Fruit fly (Drosophila melanogaster) whole organism, embryonic: ENCODE results near the gene ebd1.
A peak's percentile ranks its signal among the peaks of the same experiment; 100 is the strongest.

Experiments
- B-H2 ChIP-seq: fragments of 200-800 bp; sonication (Bioruptor generic); optimal IDR thresholded peaks from 2 replicates; lab custom pipeline; 2018; ENCODE audit warnings: missing biosample characterization, mild to moderate bottlenecking, missing genetic modification characterization
- CG10274 ChIP-seq: fragments of 200-800 bp; sonication (Bioruptor generic); optimal IDR thresholded peaks from 3 replicates; lab custom pipeline; 2017; ENCODE audit warnings: missing biosample characterization, mild to moderate bottlenecking, missing genetic modification characterization
- CG11504 ChIP-seq: fragments of 200-800 bp; sonication (Bioruptor generic); optimal IDR thresholded peaks from 3 replicates; lab custom pipeline; 2019; ENCODE audit warnings: missing biosample characterization, mild to moderate bottlenecking, missing genetic modification characterization, moderate library complexity
- CG13287 ChIP-seq: fragments of 200-800 bp; sonication (Bioruptor generic); IDR thresholded peaks from 2 replicates; pipeline ENCODE4 v1.3.6; 2022; ENCODE audit warnings: missing biosample characterization, missing genetic modification characterization; ENCODE audit not compliant: partially characterized antibody
- CG13894 ChIP-seq: fragments of 200-800 bp; sonication (Bioruptor generic); optimal IDR thresholded peaks from 3 replicates; lab custom pipeline; 2018; ENCODE audit warnings: missing biosample characterization, mild to moderate bottlenecking, missing genetic modification characterization, moderate library complexity
- CG14050 ChIP-seq: fragments of 200-800 bp; sonication (Bioruptor generic); IDR thresholded peaks from 3 replicates; pipeline ENCODE4 v1.3.6; 2022; ENCODE audit warnings: missing biosample characterization, missing genetic modification characterization
- CG15269 ChIP-seq: fragments of 200-800 bp; sonication (Bioruptor generic); optimal IDR thresholded peaks from 2 replicates; lab custom pipeline; 2018; ENCODE audit warnings: missing biosample characterization, mild to moderate bottlenecking, missing genetic modification characterization, moderate library complexity
- CG15601 ChIP-seq: fragments of 200-800 bp; sonication (Bioruptor generic); optimal IDR thresholded peaks from 3 replicates; lab custom pipeline; 2019; ENCODE audit warnings: missing biosample characterization, mild to moderate bottlenecking, missing genetic modification characterization, moderate library complexity
- CG1602 ChIP-seq: fragments of 200-800 bp; sonication (Bioruptor generic); optimal IDR thresholded peaks from 3 replicates; lab custom pipeline; 2016; ENCODE audit warnings: missing biosample characterization, missing genetic modification characterization
- CG17186 ChIP-seq: fragments of 200-800 bp; sonication (Bioruptor generic); optimal IDR thresholded peaks from 3 replicates; lab custom pipeline; 2017; ENCODE audit warnings: missing biosample characterization, missing genetic modification reagents, missing genetic modification characterization
- CG17361 ChIP-seq: fragments of 200-800 bp; sonication (Bioruptor generic); IDR thresholded peaks from 3 replicates; pipeline ENCODE4 v1.3.6; 2022; ENCODE audit warnings: missing biosample characterization, missing genetic modification characterization
- CG18476 ChIP-seq: fragments of 200-800 bp; sonication (Bioruptor generic); optimal IDR thresholded peaks from 2 replicates; lab custom pipeline; 2016; ENCODE audit warnings: missing biosample characterization, mild to moderate bottlenecking, missing genetic modification characterization
- CG18599 ChIP-seq: fragments of 200-800 bp; sonication (Bioruptor generic); optimal IDR thresholded peaks from 3 replicates; lab custom pipeline; 2017; ENCODE audit warnings: missing biosample characterization, missing genetic modification characterization, mild to moderate bottlenecking, moderate library complexity, missing genetic modification reagents
- CG3163 ChIP-seq: fragments of 200-800 bp; sonication (Bioruptor generic); optimal IDR thresholded peaks from 3 replicates; lab custom pipeline; 2016; ENCODE audit warnings: missing biosample characterization, missing genetic modification characterization
- CG4404 ChIP-seq: fragments of 200-800 bp; sonication (Bioruptor generic); IDR thresholded peaks from 2 replicates; pipeline ENCODE4 v1.3.6; 2022; ENCODE audit warnings: missing biosample characterization, missing genetic modification characterization
- CG5245 ChIP-seq: fragments of 200-800 bp; sonication (Bioruptor generic); optimal IDR thresholded peaks from 3 replicates; lab custom pipeline; 2016; ENCODE audit warnings: missing biosample characterization, missing genetic modification characterization
- CG6272 ChIP-seq: fragments of 200-800 bp; sonication (Bioruptor generic); IDR thresholded peaks from 2 replicates; pipeline ENCODE4 v1.3.6; 2022; ENCODE audit warnings: missing biosample characterization, missing genetic modification characterization
- CG6791 ChIP-seq: fragments of 200-800 bp; sonication (Bioruptor generic); IDR thresholded peaks from 3 replicates; pipeline ENCODE4 v1.3.6; 2022; ENCODE audit warnings: missing biosample characterization, missing genetic modification characterization; ENCODE audit not compliant: partially characterized antibody
- CG8089 ChIP-seq: fragments of 200-800 bp; sonication (Bioruptor generic); optimal IDR thresholded peaks from 3 replicates; lab custom pipeline; 2016; ENCODE audit warnings: missing biosample characterization, missing genetic modification characterization
- CTCF ChIP-seq: fragments of 200-800 bp; sonication (Bioruptor generic); optimal IDR thresholded peaks from 2 replicates; lab custom pipeline; 2017; ENCODE audit warnings: missing biosample characterization, mild to moderate bottlenecking, missing genetic modification characterization, moderate library complexity
- Camta ChIP-seq: fragments of 200-800 bp; sonication (Bioruptor generic); optimal IDR thresholded peaks from 2 replicates; lab custom pipeline; 2016; ENCODE audit warnings: missing biosample characterization, missing genetic modification characterization
- CkIIα-i1 ChIP-seq: fragments of 200-800 bp; sonication (Bioruptor generic); IDR thresholded peaks from 2 replicates; pipeline ENCODE4 v1.3.6; 2022; ENCODE audit warnings: missing biosample characterization, missing genetic modification characterization
- CrebB ChIP-seq: fragments of 200-800 bp; sonication (Bioruptor generic); optimal IDR thresholded peaks from 3 replicates; lab custom pipeline; 2018; ENCODE audit warnings: missing biosample characterization, mild to moderate bottlenecking, missing genetic modification characterization
- Dip2 ChIP-seq: fragments of 200-800 bp; sonication (Bioruptor generic); IDR thresholded peaks from 2 replicates; pipeline ENCODE4 v1.3.6; 2022; ENCODE audit warnings: missing biosample characterization, missing genetic modification characterization
- E2f1 ChIP-seq: fragments of 200-800 bp; sonication (Bioruptor generic); IDR thresholded peaks from 2 replicates; pipeline ENCODE4 v1.3.6; 2022; ENCODE audit warnings: missing biosample characterization, missing genetic modification characterization
- ERR ChIP-seq: fragments of 200-800 bp; sonication (Bioruptor generic); optimal IDR thresholded peaks from 2 replicates; lab custom pipeline; 2016; ENCODE audit warnings: missing biosample characterization, missing genetic modification characterization
- Gsc ChIP-seq: fragments of 200-800 bp; sonication (Bioruptor generic); IDR thresholded peaks from 2 replicates; pipeline ENCODE4 v1.3.6; 2022; ENCODE audit warnings: missing biosample characterization, missing genetic modification characterization
- Hsf ChIP-seq: fragments of 200-800 bp; sonication (Bioruptor generic); optimal IDR thresholded peaks from 3 replicates; lab custom pipeline; 2016; ENCODE audit warnings: missing biosample characterization, missing genetic modification characterization
- MTF-1 ChIP-seq: fragments of 200-800 bp; sonication (Bioruptor generic); optimal IDR thresholded peaks from 2 replicates; lab custom pipeline; 2018; ENCODE audit warnings: missing biosample characterization, mild to moderate bottlenecking, missing genetic modification characterization, borderline replicate concordance
- Myb ChIP-seq: fragments of 200-800 bp; sonication (Bioruptor generic); optimal IDR thresholded peaks from 2 replicates; lab custom pipeline; 2016; ENCODE audit warnings: missing biosample characterization, missing genetic modification characterization
- Nf-YA ChIP-seq: fragments of 200-800 bp; sonication (Bioruptor generic); IDR thresholded peaks from 2 replicates; pipeline ENCODE4 v1.3.6; 2022; ENCODE audit warnings: missing biosample characterization, missing genetic modification characterization
- Sox102F ChIP-seq: fragments of 200-800 bp; sonication (Bioruptor generic); optimal IDR thresholded peaks from 2 replicates; lab custom pipeline; 2018; ENCODE audit warnings: missing biosample characterization, mild to moderate bottlenecking, missing genetic modification characterization, moderate library complexity
- Taf1 ChIP-seq: fragments of 200-800 bp; sonication (Bioruptor generic); IDR thresholded peaks from 2 replicates; pipeline ENCODE4 v1.3.6; 2022; ENCODE audit warnings: missing biosample characterization, missing genetic modification characterization
- amos ChIP-seq: fragments of 200-800 bp; sonication (Bioruptor generic); IDR thresholded peaks from 2 replicates; pipeline ENCODE4 v1.3.6; 2022; ENCODE audit warnings: missing biosample characterization, missing genetic modification characterization; ENCODE audit not compliant: partially characterized antibody
- ara ChIP-seq: fragments of 200-800 bp; sonication (Bioruptor generic); IDR thresholded peaks from 2 replicates; pipeline ENCODE4 v1.3.6; 2022; ENCODE audit warnings: missing biosample characterization, missing genetic modification characterization
- bowl ChIP-seq: fragments of 200-800 bp; sonication (Bioruptor generic); IDR thresholded peaks from 2 replicates; pipeline ENCODE4 v1.3.6; 2022; ENCODE audit warnings: missing biosample characterization, missing genetic modification characterization
- dysf ChIP-seq: fragments of 200-800 bp; sonication (Bioruptor generic); IDR thresholded peaks from 3 replicates; pipeline ENCODE4 v1.3.6; 2022; ENCODE audit warnings: missing biosample characterization, missing genetic modification characterization
- gsb ChIP-seq: fragments of 200-800 bp; sonication (Bioruptor generic); IDR thresholded peaks from 2 replicates; pipeline ENCODE4 v1.3.6; 2022; ENCODE audit warnings: missing biosample characterization, missing genetic modification characterization
- ind ChIP-seq: fragments of 200-800 bp; sonication (Bioruptor generic); optimal IDR thresholded peaks from 3 replicates; lab custom pipeline; 2016; ENCODE audit warnings: missing biosample characterization, missing genetic modification characterization
- jing ChIP-seq: fragments of 200-800 bp; sonication (Bioruptor generic); optimal IDR thresholded peaks from 2 replicates; lab custom pipeline; 2018; ENCODE audit warnings: missing biosample characterization, mild to moderate bottlenecking, missing genetic modification characterization
- klu ChIP-seq: fragments of 200-800 bp; sonication (Bioruptor generic); IDR thresholded peaks from 2 replicates; pipeline ENCODE4 v1.3.6; 2022; ENCODE audit warnings: missing biosample characterization, missing genetic modification characterization
- peb ChIP-seq: fragments of 200-800 bp; sonication (Bioruptor generic); IDR thresholded peaks from 2 replicates; pipeline ENCODE4 v1.3.6; 2022; ENCODE audit warnings: missing biosample characterization, missing genetic modification characterization
- pho ChIP-seq: fragments of 200-800 bp; sonication (Bioruptor generic); optimal IDR thresholded peaks from 2 replicates; lab custom pipeline; 2016; ENCODE audit warnings: missing biosample characterization, missing genetic modification characterization
- psq ChIP-seq: fragments of 200-800 bp; sonication (Bioruptor generic); optimal IDR thresholded peaks from 2 replicates; lab custom pipeline; 2017; ENCODE audit warnings: missing biosample characterization, missing genetic modification characterization
- rib ChIP-seq: fragments of 200-800 bp; sonication (Bioruptor generic); IDR thresholded peaks from 2 replicates; pipeline ENCODE4 v1.3.6; 2022; ENCODE audit warnings: missing biosample characterization, missing genetic modification characterization
- sens-2 ChIP-seq: fragments of 200-800 bp; sonication (Bioruptor generic); IDR thresholded peaks from 2 replicates; pipeline ENCODE4 v1.3.6; 2022; ENCODE audit warnings: missing biosample characterization, missing genetic modification characterization
- slbo ChIP-seq: fragments of 200-800 bp; sonication (Bioruptor generic); IDR thresholded peaks from 2 replicates; pipeline ENCODE4 v1.3.6; 2022; ENCODE audit warnings: missing biosample characterization, missing genetic modification characterization
- so ChIP-seq: fragments of 200-800 bp; sonication (Bioruptor generic); IDR thresholded peaks from 3 replicates; pipeline ENCODE4 v1.3.6; 2022; ENCODE audit warnings: missing biosample characterization, missing genetic modification characterization
- unpg ChIP-seq: fragments of 200-800 bp; sonication (Bioruptor generic); optimal IDR thresholded peaks from 3 replicates; lab custom pipeline; 2018; ENCODE audit warnings: missing biosample characterization, mild to moderate bottlenecking, missing genetic modification characterization, moderate library complexity
- wdn ChIP-seq: fragments of 200-800 bp; sonication (Bioruptor generic); IDR thresholded peaks from 2 replicates; pipeline ENCODE4 v1.3.6; 2022; ENCODE audit warnings: missing biosample characterization, missing genetic modification characterization
- yki ChIP-seq: fragments of >200 bp; optimal IDR thresholded peaks from 3 replicates; lab custom pipeline; 2018

ebd1 gene

DNA sequence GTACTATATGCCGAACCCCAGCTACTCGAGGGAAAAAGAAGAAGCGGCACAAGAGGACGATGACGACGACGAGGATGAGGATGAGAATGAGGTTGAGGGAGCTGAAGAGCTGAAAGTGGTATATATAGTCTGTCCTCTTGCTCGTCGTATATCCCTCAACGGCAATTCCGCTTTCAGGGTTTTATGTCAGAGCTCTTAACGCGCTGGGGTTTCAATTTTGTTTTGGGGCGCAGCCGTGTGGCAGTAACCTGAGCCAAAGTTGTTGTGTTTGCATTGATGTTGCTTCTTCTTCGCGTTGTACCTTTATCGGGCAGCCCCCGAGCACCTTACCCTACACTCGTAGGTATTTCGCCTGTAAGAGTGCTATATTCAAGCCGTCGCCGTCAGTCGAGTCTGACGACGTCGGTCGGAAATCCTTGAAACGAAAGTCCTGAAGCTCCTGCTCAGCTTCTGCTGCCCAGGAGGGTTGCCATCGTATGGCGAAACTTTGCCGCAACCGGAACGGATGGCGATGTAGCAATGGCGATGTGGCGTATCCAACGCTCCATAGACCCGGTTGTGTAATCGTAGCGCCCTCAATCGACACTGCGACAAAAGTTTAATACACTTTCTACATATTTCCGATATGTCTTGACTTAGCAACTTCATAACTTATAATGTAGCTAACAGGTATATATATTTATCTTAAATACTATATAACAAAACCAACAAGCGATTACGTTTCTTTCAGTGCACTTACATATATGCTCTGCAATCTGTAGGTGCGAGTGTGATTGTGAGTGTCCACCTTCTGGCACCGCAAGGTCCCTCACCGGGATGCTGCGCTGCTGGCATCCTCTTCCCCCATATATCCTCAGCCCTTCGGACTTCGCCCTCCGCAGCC lies 19.6 kb upstream of the ebd1 start (continued):
- TF ChIP-seq CG10274 (GFP tag; lab: Kevin White, UChicago), result no peak
- TF ChIP-seq CG6791 (GFP tag; lab: Robert Waterston, UW), result no peak
- no peak for TF ChIP-seq CG14050
- no peak for TF ChIP-seq Camta (GFP tag; lab: Kevin White, UChicago)
- peak; percentile 3 for TF ChIP-seq Hsf (GFP tag; lab: Kevin White, UChicago)
- TF ChIP-seq CG11504, result peak; percentile 44
- TF ChIP-seq CG18476 (GFP tag; lab: Kevin White, UChicago), result no peak
- peak; percentile 63 for TF ChIP-seq CG18599 (GFP tag; lab: Kevin White, UChicago)
- TF ChIP-seq CkIIα-i1 (GFP tag; lab: Robert Waterston, UW), result no peak
- no peak for TF ChIP-seq sens-2
- 0 out of 2 replicates have a peak, but pooled peaks have one; percentile 38 for TF ChIP-seq klu (GFP tag; lab: Robert Waterston, UW)
- no peak for TF ChIP-seq CG3163 (GFP tag; lab: Kevin White, UChicago)
- no peak for TF ChIP-seq MTF-1 (GFP tag; lab: Kevin White, UChicago)
- no peak for TF ChIP-seq gsb (GFP tag; lab: Robert Waterston, UW)
- TF ChIP-seq CG6272 (GFP tag; lab: Robert Waterston, UW), result no peak
- TF ChIP-seq amos, result no peak
- peak; percentile 56; the same call in 1 of the 2 replicates for TF ChIP-seq ara (GFP tag; lab: Robert Waterston, UW)
- TF ChIP-seq wdn, result no peak
- no peak for TF ChIP-seq CG15601 (tag; lab: Kevin White, UChicago)
- TF ChIP-seq CG13894 (tag; lab: Kevin White, UChicago), result peak; percentile 99
- TF ChIP-seq unpg (GFP tag; lab: Kevin White, UChicago), result peak; percentile 36
- TF ChIP-seq peb, result no peak
- TF ChIP-seq ERR (GFP tag; lab: Kevin White, UChicago), result no peak
- no peak for TF ChIP-seq CTCF (GFP tag; lab: Kevin White, UChicago)
- no peak for TF ChIP-seq CG15269 (tag; lab: Kevin White, UChicago)
- 0 out of 3 replicates have a peak, but pooled peaks have one; percentile 32 for TF ChIP-seq so (GFP tag; lab: Robert Waterston, UW)
- no peak for TF ChIP-seq Dip2 (GFP tag; lab: Robert Waterston, UW)
- no peak for TF ChIP-seq CG8089 (GFP tag; lab: Kevin White, UChicago)
- TF ChIP-seq slbo (GFP tag; lab: Robert Waterston, UW), result peak; percentile 50; the same call in 1 of the 2 replicates
- TF ChIP-seq Sox102F (GFP tag; lab: Kevin White, UChicago), result peak; percentile 56
- TF ChIP-seq rib (GFP tag; lab: Robert Waterston, UW), result no peak
- TF ChIP-seq Nf-YA (GFP tag; lab: Robert Waterston, UW), result 0 out of 2 replicates have a peak, but pooled peaks have one; percentile 25
- no peak for TF ChIP-seq B-H2
- TF ChIP-seq bowl (GFP tag; lab: Robert Waterston, UW), result no peak
- no peak for TF ChIP-seq jing (GFP tag; lab: Kevin White, UChicago)
- TF ChIP-seq CrebB, result no peak
- no peak for TF ChIP-seq Taf1
- no peak for TF ChIP-seq pho (GFP tag; lab: Kevin White, UChicago)
- no peak for TF ChIP-seq CG1602
- TF ChIP-seq Myb, result no peak
- TF ChIP-seq E2f1 (GFP tag; lab: Robert Waterston, UW), result 0 out of 2 replicates have a peak, but pooled peaks have one; percentile 31
- no peak for TF ChIP-seq CG13287 (GFP tag; lab: Robert Waterston, UW)
- TF ChIP-seq CG5245 (GFP tag; lab: Kevin White, UChicago), result peak; percentile 4
- peak; percentile 44; the same call in 1 of the 3 replicates for TF ChIP-seq CG17361 (GFP tag; lab: Robert Waterston, UW)
- TF ChIP-seq CG4404 (GFP tag; lab: Robert Waterston, UW), result no peak
- no peak for TF ChIP-seq CG17186 (GFP tag; lab: Kevin White, UChicago)
- no peak for TF ChIP-seq yki (lab: Kevin White, UChicago)
- no peak for TF ChIP-seq Gsc (GFP tag; lab: Robert Waterston, UW)
- TF ChIP-seq ind (GFP tag; lab: Kevin White, UChicago), result peak; percentile 13
- peak; percentile 56 for TF ChIP-seq dysf (GFP tag; lab: Robert Waterston, UW)
- no peak for TF ChIP-seq psq
